Fruit fly (Drosophila melanogaster) whole organism, embryonic: Measurements from ENCODE around the gene CG32832.

Source experiments
- B-H2 ChIP-seq: fragments of 200-800 bp; sonication (Bioruptor generic); optimal IDR thresholded peaks from 2 replicates; lab custom pipeline; 2018; ENCODE audit warnings: missing biosample characterization, mild to moderate bottlenecking, missing genetic modification characterization
- Bgb ChIP-seq: fragments of 200-800 bp; sonication (Bioruptor generic); IDR thresholded peaks from 2 replicates; pipeline ENCODE4 v1.3.6; 2022; ENCODE audit warnings: missing biosample characterization, missing genetic modification characterization; ENCODE audit not compliant: partially characterized antibody
- Bteb2 ChIP-seq: fragments of 200-800 bp; sonication (Bioruptor generic); optimal IDR thresholded peaks from 2 replicates; lab custom pipeline; 2016; ENCODE audit warnings: missing biosample characterization, missing genetic modification characterization
- CG11696 ChIP-seq: fragments of 200-800 bp; sonication (Bioruptor generic); IDR thresholded peaks from 2 replicates; pipeline ENCODE4 v1.3.6; 2022; ENCODE audit warnings: missing biosample characterization, missing genetic modification characterization
- CG11723 ChIP-seq: fragments of 200-800 bp; sonication (Bioruptor generic); optimal IDR thresholded peaks from 2 replicates; lab custom pipeline; 2017; ENCODE audit warnings: missing biosample characterization, mild to moderate bottlenecking, missing genetic modification characterization
- CG12071 ChIP-seq: fragments of 200-800 bp; sonication (Bioruptor generic); optimal IDR thresholded peaks from 3 replicates; lab custom pipeline; 2018; ENCODE audit warnings: missing biosample characterization, mild to moderate bottlenecking, missing genetic modification characterization
- CG12769 ChIP-seq: fragments of 200-800 bp; sonication (Bioruptor generic); optimal IDR thresholded peaks from 2 replicates; lab custom pipeline; 2019; ENCODE audit warnings: missing biosample characterization, mild to moderate bottlenecking, missing genetic modification characterization, moderate library complexity
- CG14710 ChIP-seq: fragments of 200-800 bp; sonication (Bioruptor generic); optimal IDR thresholded peaks from 3 replicates; lab custom pipeline; 2019; ENCODE audit warnings: missing biosample characterization, mild to moderate bottlenecking, missing genetic modification characterization, moderate library complexity
- CG14965 ChIP-seq: fragments of 200-800 bp; sonication (Bioruptor generic); optimal IDR thresholded peaks from 2 replicates; lab custom pipeline; 2016; ENCODE audit warnings: missing biosample characterization, missing genetic modification characterization, borderline replicate concordance
- CG17802 ChIP-seq: fragments of 200-800 bp; sonication (Bioruptor generic); optimal IDR thresholded peaks from 2 replicates; lab custom pipeline; 2018; ENCODE audit warnings: missing biosample characterization, mild to moderate bottlenecking, missing genetic modification characterization, moderate library complexity
- CG18262 ChIP-seq: fragments of 200-800 bp; optimal IDR thresholded peaks from 3 replicates; lab custom pipeline; 2019; ENCODE audit warnings: missing biosample characterization, mild to moderate bottlenecking, missing genetic modification characterization, moderate library complexity
- CG2120 ChIP-seq: fragments of 200-800 bp; sonication (Bioruptor generic); optimal IDR thresholded peaks from 3 replicates; lab custom pipeline; 2016; ENCODE audit warnings: missing biosample characterization, missing genetic modification characterization
- CG31388 ChIP-seq: fragments of 200-800 bp; sonication (Bioruptor generic); optimal IDR thresholded peaks from 2 replicates; lab custom pipeline; 2016; ENCODE audit warnings: missing biosample characterization, missing genetic modification characterization
- CG3163 ChIP-seq: fragments of 200-800 bp; sonication (Bioruptor generic); optimal IDR thresholded peaks from 3 replicates; lab custom pipeline; 2016; ENCODE audit warnings: missing biosample characterization, missing genetic modification characterization
- CG34224 ChIP-seq: fragments of 200-800 bp; sonication (Bioruptor generic); IDR thresholded peaks from 3 replicates; pipeline ENCODE4 v1.3.6; 2022; ENCODE audit warnings: missing biosample characterization, missing genetic modification characterization; ENCODE audit not compliant: partially characterized antibody
- CG34422 ChIP-seq: fragments of 200-800 bp; sonication (Bioruptor generic); IDR thresholded peaks from 3 replicates; pipeline ENCODE4 v1.3.6; 2022; ENCODE audit warnings: missing biosample characterization, missing genetic modification characterization
- CG4328 ChIP-seq: fragments of 200-800 bp; sonication (Bioruptor generic); optimal IDR thresholded peaks from 3 replicates; lab custom pipeline; 2017; ENCODE audit warnings: missing biosample characterization, missing genetic modification reagents, missing genetic modification characterization
- CG6765 ChIP-seq: fragments of 200-800 bp; sonication (Bioruptor generic); optimal IDR thresholded peaks from 3 replicates; lab custom pipeline; 2017; ENCODE audit warnings: missing biosample characterization, mild to moderate bottlenecking, missing genetic modification characterization
- CG7928 ChIP-seq: fragments of 200-800 bp; sonication (Bioruptor generic); optimal IDR thresholded peaks from 2 replicates; lab custom pipeline; 2017; ENCODE audit warnings: missing biosample characterization, mild to moderate bottlenecking, missing genetic modification characterization
- D19A ChIP-seq: fragments of 200-800 bp; optimal IDR thresholded peaks from 3 replicates; lab custom pipeline; 2019; ENCODE audit warnings: missing biosample characterization, mild to moderate bottlenecking, missing genetic modification characterization, moderate library complexity
- Deaf1 ChIP-seq: fragments of 200-800 bp; optimal IDR thresholded peaks from 3 replicates; lab custom pipeline; 2019; ENCODE audit warnings: missing biosample characterization, mild to moderate bottlenecking, missing genetic modification characterization, moderate library complexity
- Ets65A ChIP-seq: fragments of 200-800 bp; sonication (Bioruptor generic); peaks from one replicate; lab custom pipeline; 2016; ENCODE audit warnings: missing biosample characterization, missing genetic modification characterization
- Fer1 ChIP-seq: fragments of 200-800 bp; sonication (Bioruptor generic); optimal IDR thresholded peaks from 2 replicates; lab custom pipeline; 2017; ENCODE audit warnings: missing biosample characterization, mild to moderate bottlenecking, missing genetic modification characterization
- Hmr ChIP-seq: fragments of 200-800 bp; sonication (Bioruptor generic); optimal IDR thresholded peaks from 3 replicates; lab custom pipeline; 2017; ENCODE audit warnings: mild to moderate bottlenecking, missing biosample characterization, missing genetic modification reagents, missing genetic modification characterization
- Jarid2 ChIP-seq: fragments of 200-800 bp; sonication (Bioruptor generic); optimal IDR thresholded peaks from 3 replicates; lab custom pipeline; 2017; ENCODE audit warnings: mild to moderate bottlenecking, missing biosample characterization, missing genetic modification reagents, missing genetic modification characterization
- Lpt ChIP-seq: fragments of >200 bp; optimal IDR thresholded peaks from 2 replicates; lab custom pipeline; 2018; ENCODE audit warnings: missing biosample characterization, missing genetic modification characterization
- Nf-YA ChIP-seq: fragments of 200-800 bp; sonication (Bioruptor generic); IDR thresholded peaks from 2 replicates; pipeline ENCODE4 v1.3.6; 2022; ENCODE audit warnings: missing biosample characterization, missing genetic modification characterization
- Rfx ChIP-seq: fragments of 200-800 bp; sonication (Bioruptor generic); IDR thresholded peaks from 2 replicates; pipeline ENCODE4 v1.3.6; 2022; ENCODE audit warnings: missing biosample characterization, missing genetic modification characterization
- amos ChIP-seq: fragments of 200-800 bp; sonication (Bioruptor generic); IDR thresholded peaks from 2 replicates; pipeline ENCODE4 v1.3.6; 2022; ENCODE audit warnings: missing biosample characterization, missing genetic modification characterization; ENCODE audit not compliant: partially characterized antibody
- bbx ChIP-seq: fragments of 200-800 bp; sonication (Bioruptor generic); IDR thresholded peaks from 2 replicates; pipeline ENCODE4 v1.3.6; 2022; ENCODE audit warnings: missing biosample characterization, missing genetic modification characterization; ENCODE audit not compliant: partially characterized antibody
- caup ChIP-seq: fragments of 200-800 bp; sonication (Bioruptor generic); optimal IDR thresholded peaks from 3 replicates; lab custom pipeline; 2017; ENCODE audit warnings: missing biosample characterization, mild to moderate bottlenecking, missing genetic modification characterization, moderate library complexity; ENCODE audit not compliant: severe bottlenecking
- exex ChIP-seq: fragments of 200-800 bp; sonication (Bioruptor generic); optimal IDR thresholded peaks from 4 replicates; lab custom pipeline; 2018; ENCODE audit warnings: missing biosample characterization, mild to moderate bottlenecking, missing genetic modification characterization, moderate library complexity
- gsb ChIP-seq: fragments of 200-800 bp; sonication (Bioruptor generic); IDR thresholded peaks from 2 replicates; pipeline ENCODE4 v1.3.6; 2022; ENCODE audit warnings: missing biosample characterization, missing genetic modification characterization
- hbn ChIP-seq: fragments of 200-800 bp; sonication (Bioruptor generic); IDR thresholded peaks from 2 replicates; pipeline ENCODE4 v1.3.6; 2022; ENCODE audit warnings: missing biosample characterization, missing genetic modification characterization; ENCODE audit not compliant: partially characterized antibody
- inv ChIP-seq: fragments of 200-800 bp; sonication (Bioruptor generic); IDR thresholded peaks from 2 replicates; pipeline ENCODE4 v1.3.6; 2022; ENCODE audit warnings: missing biosample characterization, missing genetic modification characterization; ENCODE audit not compliant: partially characterized antibody
- ken ChIP-seq: fragments of 200-800 bp; sonication (Bioruptor generic); IDR thresholded peaks from 3 replicates; pipeline ENCODE4 v1.3.6; 2022; ENCODE audit warnings: missing biosample characterization, missing genetic modification characterization
- lab ChIP-seq: fragments of 200-800 bp; sonication (Bioruptor generic); optimal IDR thresholded peaks from 3 replicates; lab custom pipeline; 2017; ENCODE audit warnings: missing biosample characterization, missing genetic modification characterization, mild to moderate bottlenecking, moderate library complexity, missing genetic modification reagents
- lilli ChIP-seq: fragments of 200-800 bp; sonication (Bioruptor generic); optimal IDR thresholded peaks from 3 replicates; lab custom pipeline; 2016; ENCODE audit warnings: missing biosample characterization, missing genetic modification characterization
- mirr ChIP-seq: fragments of 200-800 bp; sonication (Bioruptor generic); optimal IDR thresholded peaks from 3 replicates; lab custom pipeline; 2018; ENCODE audit warnings: missing biosample characterization, mild to moderate bottlenecking, missing genetic modification characterization
- nau ChIP-seq: fragments of 200-800 bp; sonication (Bioruptor generic); optimal IDR thresholded peaks from 3 replicates; lab custom pipeline; 2017; ENCODE audit warnings: missing biosample characterization, mild to moderate bottlenecking, missing genetic modification characterization, missing genetic modification reagents
- otp ChIP-seq: fragments of 200-800 bp; sonication (Bioruptor generic); IDR thresholded peaks from 3 replicates; pipeline ENCODE4, ENCODE4 v1.3.6; 2022; ENCODE audit warnings: missing biosample characterization, missing genetic modification characterization
- pan ChIP-seq, 4 experiments: fragments of >200 bp in 3 of 4; fragments of 200-800 bp in 1 of 4; sonication (Bioruptor generic) in 1 of 4; optimal IDR thresholded peaks in 3 of 4; IDR thresholded peaks in 1 of 4; 2 replicates each; pipeline versions ENCODE4 v1.3.6 to Lab custom; 2017 to 2022; ENCODE audit warnings: missing biosample characterization in 2 of 4, missing genetic modification characterization in 2 of 4, mixed read lengths in 1 of 4
- pb ChIP-seq: fragments of 200-800 bp; sonication (Bioruptor generic); optimal IDR thresholded peaks from 3 replicates; lab custom pipeline; 2016; ENCODE audit warnings: missing biosample characterization, missing genetic modification characterization
- pfk ChIP-seq: fragments of 200-800 bp; sonication (Bioruptor generic); optimal IDR thresholded peaks from 2 replicates; lab custom pipeline; 2018; ENCODE audit warnings: missing biosample characterization, mild to moderate bottlenecking, missing genetic modification characterization, moderate library complexity
- row ChIP-seq: fragments of 200-800 bp; sonication (Bioruptor generic); IDR thresholded peaks from 3 replicates; pipeline ENCODE4 v1.3.6; 2022; ENCODE audit warnings: missing biosample characterization, missing genetic modification characterization
- sens ChIP-seq: fragments of 200-800 bp; sonication (Bioruptor generic); peaks from one replicate; lab custom pipeline; 2016; ENCODE audit warnings: missing biosample characterization, missing genetic modification characterization
- unc-4 ChIP-seq: fragments of 200-800 bp; sonication (Bioruptor generic); IDR thresholded peaks from 2 replicates; pipeline ENCODE4 v1.3.6; 2022; ENCODE audit warnings: missing biosample characterization, missing genetic modification characterization; ENCODE audit not compliant: partially characterized antibody
- vvl ChIP-seq: fragments of 200-800 bp; sonication (Bioruptor generic); IDR thresholded peaks from 2 replicates; pipeline ENCODE4 v1.3.6; 2022; ENCODE audit warnings: missing biosample characterization, missing genetic modification characterization

CG32832 gene

DNA sequence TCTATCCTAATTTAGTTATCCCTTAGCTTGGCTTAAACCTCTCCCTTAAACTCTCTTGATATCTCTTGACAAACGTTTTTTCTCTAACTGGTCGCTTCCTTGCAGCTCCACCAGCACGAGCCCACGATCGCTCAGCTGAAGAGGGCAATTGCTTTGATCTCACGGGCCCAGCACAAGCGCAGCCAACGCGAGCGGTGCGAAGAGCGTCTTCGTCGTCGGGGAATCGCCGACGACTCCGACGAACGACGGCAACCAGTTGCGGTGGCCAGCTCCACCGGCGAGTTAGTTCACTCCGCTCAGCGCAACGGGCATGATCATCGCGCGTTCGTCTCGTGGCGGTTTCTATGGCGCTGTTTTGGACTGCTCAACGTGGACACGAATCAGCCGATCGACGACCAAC, 1.8 kb upstream of the CG32832 start (continued):
- no peak for TF ChIP-seq CG17802 (tag; lab: Kevin White, UChicago)
- TF ChIP-seq ken: peak; percentile 47; the same call in 1 of the 3 replicates
- no peak for TF ChIP-seq CG4328
- peak; percentile 85 for TF ChIP-seq CG3163 (GFP tag; lab: Kevin White, UChicago)
- TF ChIP-seq CG6765 (GFP tag; lab: Kevin White, UChicago): peak; percentile 18
- no peak for TF ChIP-seq Nf-YA (GFP tag; lab: Robert Waterston, UW)
- TF ChIP-seq CG14965 (GFP tag; lab: Kevin White, UChicago): no peak
- TF ChIP-seq D19A (tag; lab: Kevin White, UChicago): no peak
- peak; percentile 68 for TF ChIP-seq sens (GFP tag; lab: Kevin White, UChicago)
- no peak for TF ChIP-seq Lpt (GFP tag; lab: Kevin White, UChicago)
- TF ChIP-seq row (GFP tag; lab: Robert Waterston, UW): peak; percentile 15; the same call in 1 of the 3 replicates
- TF ChIP-seq Bteb2 (GFP tag; lab: Kevin White, UChicago): no peak
- peak; percentile 40 for TF ChIP-seq CG12769 (tag; lab: Kevin White, UChicago)
- TF ChIP-seq Rfx (GFP tag; lab: Robert Waterston, UW): peak; percentile 41; the same call in 1 of the 2 replicates
- TF ChIP-seq lilli (GFP tag; lab: Kevin White, UChicago): no peak
- peak; percentile 15 for TF ChIP-seq CG12071 (GFP tag; lab: Kevin White, UChicago)
- no peak; the same call in 1 of the 2 replicates for TF ChIP-seq inv (GFP tag; lab: Robert Waterston, UW)
- no peak for TF ChIP-seq pfk (GFP tag; lab: Kevin White, UChicago)
- TF ChIP-seq lab (GFP tag; lab: Kevin White, UChicago): peak; percentile 44
- peak; percentile 25 for TF ChIP-seq mirr
- no peak for TF ChIP-seq CG31388 (GFP tag; lab: Kevin White, UChicago)
- TF ChIP-seq gsb (GFP tag; lab: Robert Waterston, UW): peak; percentile 44; the same call in 1 of the 2 replicates
- TF ChIP-seq CG11723 (GFP tag; lab: Kevin White, UChicago): no peak
- peak; percentile 35; the same call in 1 of the 2 replicates for TF ChIP-seq amos
- TF ChIP-seq CG14710 (tag; lab: Kevin White, UChicago): no peak
- TF ChIP-seq CG34422 (GFP tag; lab: Robert Waterston, UW): peak; percentile 16; the same call in 1 of the 3 replicates
- peak; percentile 31 for TF ChIP-seq pb (GFP tag; lab: Kevin White, UChicago)
- TF ChIP-seq CG18262 (tag; lab: Kevin White, UChicago): no peak
- TF ChIP-seq Jarid2 (GFP tag; lab: Kevin White, UChicago): peak; percentile 93
- TF ChIP-seq otp (GFP tag; lab: Robert Waterston, UW): no peak
- TF ChIP-seq nau (GFP tag; lab: Kevin White, UChicago): no peak
- peak; percentile 38; the same call in 1 of the 2 replicates for TF ChIP-seq unc-4 (GFP tag; lab: Robert Waterston, UW)
- peak; percentile 99 for TF ChIP-seq Deaf1 (tag; lab: Kevin White, UChicago)
- no peak for TF ChIP-seq B-H2 (GFP tag; lab: Kevin White, UChicago)
- TF ChIP-seq hbn: peak; percentile 39; the same call in 1 of the 2 replicates
- peak; percentile 7 for TF ChIP-seq exex
- TF ChIP-seq CG34224 (GFP tag; lab: Robert Waterston, UW): peak; percentile 49; the same call in 2 of the 3 replicates
- peak; percentile 42 for TF ChIP-seq Fer1 (GFP tag; lab: Kevin White, UChicago)
- no peak for TF ChIP-seq pan (optimal IDR thresholded peaks at IDR 0.05; lab: Kevin White, UChicago)
- TF ChIP-seq pan (GFP tag; optimal IDR thresholded peaks at IDR 0.05 in 1 of 2, IDR thresholded peaks at IDR 0.05 in 1 of 2): no peak
- TF ChIP-seq Bgb (GFP tag; lab: Robert Waterston, UW): peak; percentile 47; the same call in 1 of the 2 replicates
- TF ChIP-seq CG7928 (GFP tag; lab: Kevin White, UChicago): no peak
- TF ChIP-seq bbx (GFP tag; lab: Robert Waterston, UW): peak; percentile 47; the same call in 1 of the 2 replicates
- 0 out of 2 replicates have a peak, but pooled peaks have one; percentile 31 for TF ChIP-seq vvl (GFP tag; lab: Robert Waterston, UW)
- TF ChIP-seq CG2120 (GFP tag; lab: Kevin White, UChicago): peak; percentile 10
- no peak for TF ChIP-seq CG11696 (GFP tag; lab: Robert Waterston, UW)
- peak; percentile 10 for TF ChIP-seq caup (GFP tag; lab: Kevin White, UChicago)
- TF ChIP-seq Hmr (GFP tag; lab: Kevin White, UChicago): peak; percentile 0
- peak; percentile 26 for TF ChIP-seq Ets65A
